Worm (Caenorhabditis elegans) whole organism, early embryonic: Measurements from ENCODE around the gene csp-2.
"Not testable (repeated sequence)": the region's sequence is repeated elsewhere in the genome, so short reads cannot be mapped to it uniquely, and the experiment has no call there.

ENCODE experiments used
- B0310.2 ChIP-seq: sonication (generic microtip); optimal IDR thresholded peaks from 2 replicates; lab custom pipeline; 2016; ENCODE audit warnings: mild to moderate bottlenecking, missing genetic modification characterization, missing compliant biosample characterization
- F13C5.2 ChIP-seq: sonication (generic microtip); optimal IDR thresholded peaks from 2 replicates; lab custom pipeline; 2017; ENCODE audit warnings: mild to moderate bottlenecking, missing genetic modification characterization, inconsistent platforms, missing compliant biosample characterization
- aly-1 ChIP-seq: sonication (generic microtip); optimal IDR thresholded peaks from 2 replicates; lab custom pipeline; 2016; ENCODE audit warnings: missing genetic modification characterization, missing compliant biosample characterization
- ama-1 ChIP-seq: fragments of 150-350 bp; optimal IDR thresholded peaks from 2 replicates; lab custom pipeline; 2014
- ceh-13 ChIP-seq: fragments of 200-800 bp; sonication (Bioruptor generic); optimal IDR thresholded peaks from 2 replicates; lab custom pipeline; 2018; ENCODE audit warnings: mild to moderate bottlenecking, missing genetic modification characterization, missing compliant biosample characterization
- ceh-36 ChIP-seq: sonication (generic microtip); optimal IDR thresholded peaks from 2 replicates; lab custom pipeline; 2016; ENCODE audit warnings: missing genetic modification characterization, inconsistent platforms, missing compliant biosample characterization
- ets-7 ChIP-seq: sonication (generic microtip); optimal IDR thresholded peaks from 2 replicates; lab custom pipeline; 2016; ENCODE audit warnings: missing genotype, missing genetic modification characterization, missing compliant biosample characterization
- flt-1 ChIP-seq: fragments of 200-800 bp; sonication (Bioruptor generic); IDR thresholded peaks from 2 replicates; pipeline ENCODE4 v1.3.6; 2022; ENCODE audit warnings: missing genetic modification characterization, missing compliant biosample characterization
- hmbx-1 ChIP-seq: sonication (generic microtip); optimal IDR thresholded peaks from 2 replicates; lab custom pipeline; 2016; ENCODE audit warnings: mild to moderate bottlenecking, missing genetic modification characterization, missing compliant biosample characterization
- hmg-4 ChIP-seq: fragments of 200-800 bp; sonication (Bioruptor generic); optimal IDR thresholded peaks from 2 replicates; lab custom pipeline; 2018; ENCODE audit warnings: mild to moderate bottlenecking, missing genetic modification characterization, missing compliant biosample characterization
- hnd-1 ChIP-seq: sonication (generic microtip); optimal IDR thresholded peaks from 2 replicates; lab custom pipeline; 2016; ENCODE audit warnings: missing genetic modification characterization, missing compliant biosample characterization
- pes-1 ChIP-seq: fragments of 200-800 bp; sonication (Bioruptor generic); IDR thresholded peaks from 2 replicates; pipeline ENCODE4 v1.3.6; 2022; ENCODE audit warnings: missing genetic modification reagents, missing genetic modification characterization, missing compliant biosample characterization
- scrt-1 ChIP-seq: fragments of 200-800 bp; sonication (Bioruptor generic); IDR thresholded peaks from 2 replicates; pipeline ENCODE4 v1.3.6; 2022; ENCODE audit warnings: missing genetic modification characterization, missing compliant biosample characterization
- sea-1 ChIP-seq: fragments of 200-800 bp; sonication (Bioruptor generic); conservative IDR thresholded peaks from 2 replicates; pipeline ENCODE4 v1.3.6; 2022; ENCODE audit warnings: missing genetic modification characterization, missing compliant biosample characterization
- tbx-11 ChIP-seq: fragments of 200-800 bp; sonication (Bioruptor generic); IDR thresholded peaks from 2 replicates; pipeline ENCODE4 v1.3.6; 2022; ENCODE audit warnings: missing genetic modification characterization, missing compliant biosample characterization
- tbx-37 ChIP-seq: fragments of 200-800 bp; sonication (Bioruptor generic); conservative IDR thresholded peaks from 2 replicates; pipeline ENCODE4 v1.3.6; 2022; ENCODE audit warnings: missing genetic modification reagents, missing genetic modification characterization, missing compliant biosample characterization
- tra-4 ChIP-seq: sonication (generic microtip); optimal IDR thresholded peaks from 2 replicates; lab custom pipeline; 2017; ENCODE audit warnings: missing genetic modification characterization, missing compliant biosample characterization

The csp-2 gene

DNA sequence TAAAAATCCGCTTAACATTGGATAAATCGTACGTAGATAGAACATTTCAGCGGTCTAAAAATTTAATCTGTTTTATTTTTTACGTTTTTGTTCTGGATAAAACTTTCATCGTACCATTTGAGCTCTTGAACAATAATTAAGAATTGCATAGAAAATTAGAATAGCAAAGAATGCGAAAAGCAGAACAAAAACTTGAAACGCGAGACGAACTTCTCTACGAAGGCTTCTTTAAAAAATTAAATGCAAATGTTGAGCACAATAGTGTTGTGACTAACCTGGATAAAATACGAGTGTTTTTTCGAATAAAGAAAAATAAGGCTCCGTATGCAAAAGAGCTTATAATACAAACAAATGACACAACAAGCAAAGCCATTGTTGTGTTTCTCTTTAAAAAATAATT, 8.0 kb upstream of the csp-2 start:
- no peak for TF ChIP-seq ets-7 (tag; lab: Kevin White, UChicago)
- TF ChIP-seq hmg-4 (GFP tag; lab: Kevin White, UChicago): no peak
- no peak for TF ChIP-seq B0310.2 (tag; lab: Kevin White, UChicago)
- TF ChIP-seq ceh-36: no peak
- no peak for TF ChIP-seq tbx-11 (GFP tag; lab: Robert Waterston, UW)
- TF ChIP-seq pes-1 (GFP tag; lab: Robert Waterston, UW): no peak
- TF ChIP-seq flt-1 (GFP tag; lab: Robert Waterston, UW): no peak
- no peak for TF ChIP-seq scrt-1
- no peak for TF ChIP-seq tbx-37
- no peak for TF ChIP-seq hmbx-1 (tag; lab: Kevin White, UChicago)
- no peak for TF ChIP-seq ceh-13 (GFP tag; lab: Kevin White, UChicago)
- TF ChIP-seq sea-1 (GFP tag; lab: Robert Waterston, UW): no peak
- no peak for TF ChIP-seq tra-4 (tag; lab: Kevin White, UChicago)
- no peak for TF ChIP-seq F13C5.2
- no peak for TF ChIP-seq hnd-1 (tag; lab: Kevin White, UChicago)
- TF ChIP-seq ama-1 (lab: Kevin White, UChicago): no peak
- no peak for TF ChIP-seq aly-1 (tag; lab: Kevin White, UChicago)

DNA sequence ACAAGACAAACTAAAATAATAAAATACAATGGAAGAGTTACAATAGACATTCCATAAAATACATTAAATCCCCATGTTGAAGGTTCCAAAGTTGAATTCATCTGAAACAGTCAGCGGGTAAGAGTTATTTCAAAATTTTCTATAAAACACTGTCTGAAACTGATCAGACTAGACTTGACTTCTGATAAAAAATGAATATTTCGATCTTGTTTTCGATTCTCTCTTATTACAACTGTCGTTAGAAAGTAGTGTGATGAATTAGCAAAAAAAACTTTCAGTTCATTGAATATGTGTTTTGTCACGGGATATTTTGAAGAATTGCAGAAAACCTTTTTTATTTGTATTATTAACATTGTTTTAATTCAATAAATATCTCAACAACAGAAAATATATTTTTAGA, 5.8 kb upstream of the csp-2 start, which contains the start of gene srv-26:
Gene srv-26 (minus strand): TSS at position 101 of the 400 bp plus-strand sequence.
- TF ChIP-seq F13C5.2 (no peak), scrt-1 (no peak), tra-4 (tag; lab: Kevin White, UChicago) (no peak), hmg-4 (GFP tag; lab: Kevin White, UChicago) (no peak), pes-1 (GFP tag; lab: Robert Waterston, UW) (no peak)

DNA sequence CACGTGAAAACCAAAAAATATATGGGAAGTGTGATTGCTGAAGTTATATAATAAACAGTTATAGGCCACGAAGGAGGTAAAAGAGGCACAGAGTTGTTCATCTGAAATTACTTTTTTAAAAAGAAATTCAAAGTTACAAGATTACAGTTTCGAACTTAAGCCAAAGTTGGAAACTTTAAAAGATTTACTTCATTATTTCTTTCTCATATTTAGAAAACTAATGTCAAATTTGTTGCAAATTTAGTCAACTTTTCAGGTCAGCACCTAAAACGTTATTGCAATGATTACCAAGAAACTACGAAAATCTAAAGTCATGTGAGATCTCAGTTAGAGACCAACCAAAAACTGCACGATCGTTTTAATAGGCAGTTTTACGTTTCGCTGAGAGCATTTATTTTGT, 3.9 kb upstream of the csp-2 start, which contains the start of gene srv-25:
Gene srv-25 (minus strand): TSS at position 101 of the 400 bp plus-strand sequence.
- TF ChIP-seq ama-1 (lab: Kevin White, UChicago): no peak
- TF ChIP-seq hmbx-1 (tag; lab: Kevin White, UChicago): no peak
- TF ChIP-seq ceh-13 (GFP tag; lab: Kevin White, UChicago): no peak
- TF ChIP-seq ceh-36: no peak
- TF ChIP-seq hmg-4 (GFP tag; lab: Kevin White, UChicago): no peak
- TF ChIP-seq tbx-11 (GFP tag; lab: Robert Waterston, UW): no peak
- no peak for TF ChIP-seq B0310.2 (tag; lab: Kevin White, UChicago)
- TF ChIP-seq tra-4 (tag; lab: Kevin White, UChicago): no peak
- no peak for TF ChIP-seq pes-1 (GFP tag; lab: Robert Waterston, UW)
- no peak for TF ChIP-seq hnd-1 (tag; lab: Kevin White, UChicago)
- TF ChIP-seq scrt-1: no peak

DNA sequence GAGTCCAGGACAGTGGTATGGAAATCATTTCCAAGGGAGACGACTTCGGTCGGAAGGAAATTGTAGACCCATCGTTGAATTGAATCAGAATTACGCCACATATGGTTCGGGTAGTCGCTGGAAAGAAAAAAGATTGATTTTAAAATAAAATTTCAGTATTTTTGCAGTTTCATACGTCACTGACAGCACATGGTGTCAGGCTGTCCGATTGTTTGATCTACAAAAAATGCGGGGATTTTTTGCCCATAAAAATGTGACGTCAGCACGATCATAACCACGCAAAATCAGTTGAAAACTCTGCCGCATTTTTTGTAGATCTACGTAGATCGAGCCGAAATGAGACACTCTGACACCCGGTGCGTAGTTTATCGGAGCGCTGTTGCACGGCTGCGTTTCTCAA, 9.8 kb downstream of the csp-2 start, which contains the start of gene Y73B6BL.12:
Gene Y73B6BL.12 (minus strand): TSS at position 101 of the 400 bp plus-strand sequence.
- TF ChIP-seq tra-4 (tag; lab: Kevin White, UChicago); F13C5.2; aly-1 (tag; lab: Kevin White, UChicago): not testable (repeated sequence)

DNA sequence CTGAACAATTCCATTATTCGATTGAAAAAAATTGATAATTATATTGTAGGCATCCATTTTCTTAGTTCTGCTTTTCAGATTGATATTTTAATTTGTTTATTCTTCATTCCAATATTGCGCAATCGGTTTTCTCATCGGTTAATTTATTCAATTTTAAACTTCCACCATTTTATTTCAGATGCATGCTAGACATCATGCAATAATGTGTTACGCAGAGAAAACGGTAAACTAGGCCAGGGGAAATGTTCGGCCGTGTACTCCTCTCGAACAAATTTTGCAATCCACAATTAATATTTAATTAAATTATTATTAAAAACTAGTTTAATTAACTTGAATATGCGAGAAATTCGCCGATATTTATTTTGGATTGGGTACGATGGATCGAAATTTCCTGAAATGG, 14.1 kb downstream of the csp-2 start, which contains the start of gene Y73B6BL.29:
Gene Y73B6BL.29 (plus strand): TSS at position 263 of the 400 bp plus-strand sequence.
- no peak for TF ChIP-seq scrt-1
- TF ChIP-seq B0310.2 (tag; lab: Kevin White, UChicago): no peak
- TF ChIP-seq ceh-13 (GFP tag; lab: Kevin White, UChicago): no peak
- TF ChIP-seq tbx-37: peak; percentile 81
- no peak for TF ChIP-seq ama-1 (lab: Kevin White, UChicago)
- peak; percentile 9 for TF ChIP-seq F13C5.2
- no peak for TF ChIP-seq aly-1 (tag; lab: Kevin White, UChicago)
- TF ChIP-seq tra-4 (tag; lab: Kevin White, UChicago): no peak
- no peak for TF ChIP-seq sea-1 (GFP tag; lab: Robert Waterston, UW)
- no peak for TF ChIP-seq ets-7 (tag; lab: Kevin White, UChicago)
- no peak for TF ChIP-seq hmg-4 (GFP tag; lab: Kevin White, UChicago)
- no peak for TF ChIP-seq tbx-11 (GFP tag; lab: Robert Waterston, UW)
- TF ChIP-seq flt-1 (GFP tag; lab: Robert Waterston, UW): no peak
- TF ChIP-seq pes-1 (GFP tag; lab: Robert Waterston, UW): peak; percentile 53; the same call in 1 of the 2 replicates
- no peak for TF ChIP-seq hnd-1 (tag; lab: Kevin White, UChicago)
- TF ChIP-seq hmbx-1 (tag; lab: Kevin White, UChicago): peak; percentile 25
- TF ChIP-seq ceh-36: no peak

DNA sequence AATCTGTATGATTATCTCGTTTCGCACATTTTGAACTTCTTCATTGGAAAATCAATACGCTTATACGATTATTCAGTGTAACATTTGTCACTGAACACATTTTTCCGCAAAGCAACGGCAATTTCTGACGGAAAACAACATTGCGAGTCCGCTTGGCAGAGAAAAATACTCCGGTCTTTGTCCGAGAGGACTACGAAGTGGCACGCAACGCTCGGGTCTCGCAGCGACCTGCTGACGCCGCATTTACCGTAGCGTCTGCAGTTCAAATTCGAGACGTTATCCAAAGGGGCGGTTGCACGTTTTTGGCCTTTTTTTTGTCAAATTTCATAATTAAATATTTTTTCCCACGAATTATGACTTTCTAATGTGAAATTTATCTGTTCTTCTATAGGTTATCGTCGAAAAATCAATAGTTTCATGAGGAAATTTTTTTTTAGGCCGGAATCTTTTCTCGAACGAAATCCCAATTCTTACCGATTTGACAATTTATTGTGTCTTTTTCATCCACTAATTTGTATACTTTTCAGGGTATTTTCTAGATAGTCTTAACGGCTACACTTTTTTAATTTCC, 16.2 kb downstream of the csp-2 start, which contains the start of gene sqd-1:
Gene sqd-1 (plus strand): TSS at position 521 of the 571 bp plus-strand sequence.
- no peak for TF ChIP-seq ceh-13 (GFP tag; lab: Kevin White, UChicago)
- no peak for TF ChIP-seq tra-4 (tag; lab: Kevin White, UChicago)
- peak; percentile 73 for TF ChIP-seq hmg-4 (GFP tag; lab: Kevin White, UChicago)
- TF ChIP-seq pes-1 (GFP tag; lab: Robert Waterston, UW): peak; percentile 54; the same call in 1 of the 2 replicates
- TF ChIP-seq ets-7 (tag; lab: Kevin White, UChicago): no peak
- no peak for TF ChIP-seq ceh-36
- no peak for TF ChIP-seq hmbx-1 (tag; lab: Kevin White, UChicago)
- no peak for TF ChIP-seq sea-1 (GFP tag; lab: Robert Waterston, UW)
- TF ChIP-seq flt-1 (GFP tag; lab: Robert Waterston, UW): peak; percentile 63; the same call in 1 of the 2 replicates
- TF ChIP-seq ama-1 (lab: Kevin White, UChicago): no peak
- TF ChIP-seq hnd-1 (tag; lab: Kevin White, UChicago): no peak
- TF ChIP-seq scrt-1: no peak
- no peak for TF ChIP-seq aly-1 (tag; lab: Kevin White, UChicago)
- TF ChIP-seq F13C5.2: peak; percentile 80
- TF ChIP-seq B0310.2 (tag; lab: Kevin White, UChicago): no peak
- peak; percentile 54; the same call in 1 of the 2 replicates for TF ChIP-seq tbx-37
- peak; percentile 49; the same call in 1 of the 2 replicates for TF ChIP-seq tbx-11 (GFP tag; lab: Robert Waterston, UW)

DNA sequence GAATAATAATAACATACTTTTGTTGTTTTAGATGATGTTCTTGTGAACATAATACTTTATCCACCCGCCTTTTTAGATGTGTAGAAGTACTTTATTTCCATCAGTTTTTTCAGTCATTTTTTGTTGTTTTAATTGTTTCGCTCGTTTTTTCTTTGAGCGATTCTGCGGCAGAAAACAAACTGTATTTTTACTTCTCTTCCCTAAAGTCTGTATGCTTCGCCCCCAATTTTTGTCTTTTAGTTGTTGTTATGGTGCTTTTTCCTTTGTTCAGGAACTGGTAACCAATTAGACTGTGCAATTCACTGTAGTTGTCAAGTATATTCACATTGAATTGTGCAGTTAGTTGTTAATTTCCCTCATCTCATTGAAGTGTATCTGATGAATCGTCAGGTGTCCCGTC, 18.2 kb downstream of the csp-2 start:
- TF ChIP-seq B0310.2 (tag; lab: Kevin White, UChicago) (no peak), tbx-37 (no peak), hmg-4 (GFP tag; lab: Kevin White, UChicago) (no peak), flt-1 (GFP tag; lab: Robert Waterston, UW) (no peak), sea-1 (GFP tag; lab: Robert Waterston, UW) (no peak), tra-4 (tag; lab: Kevin White, UChicago) (no peak)
